Fruit fly (Drosophila melanogaster) whole organism, embryonic: ENCODE data around the gene Svil.

Experiments
- Adf1 ChIP-seq: fragments of 200-800 bp; sonication (Bioruptor generic); IDR thresholded peaks from 2 replicates; pipeline ENCODE4 v1.3.6; 2022; ENCODE audit warnings: missing biosample characterization, missing genetic modification characterization
- Atf6 ChIP-seq: fragments of 200-800 bp; sonication (Bioruptor generic); IDR thresholded peaks from 2 replicates; pipeline ENCODE4 v1.3.6; 2022; ENCODE audit warnings: missing biosample characterization, missing genetic modification characterization
- CG10209 ChIP-seq: fragments of 200-800 bp; sonication (Bioruptor generic); optimal IDR thresholded peaks from 3 replicates; lab custom pipeline; 2017; ENCODE audit warnings: missing biosample characterization, mild to moderate bottlenecking, missing genetic modification characterization, missing genetic modification reagents
- CG1024 ChIP-seq: fragments of 200-800 bp; sonication (Bioruptor generic); IDR thresholded peaks from 2 replicates; pipeline ENCODE4 v1.3.6; 2022; ENCODE audit warnings: missing biosample characterization, missing genetic modification characterization
- CG10366 ChIP-seq: fragments of 200-800 bp; sonication (Bioruptor generic); IDR thresholded peaks from 2 replicates; pipeline ENCODE4 v1.3.6; 2022; ENCODE audit warnings: missing biosample characterization, missing genetic modification characterization
- CG10959 ChIP-seq: fragments of 200-800 bp; sonication (Bioruptor generic); IDR thresholded peaks from 2 replicates; pipeline ENCODE4 v1.3.6; 2022; ENCODE audit warnings: missing biosample characterization, missing genetic modification characterization
- CG11504 ChIP-seq: fragments of 200-800 bp; sonication (Bioruptor generic); optimal IDR thresholded peaks from 3 replicates; lab custom pipeline; 2019; ENCODE audit warnings: missing biosample characterization, mild to moderate bottlenecking, missing genetic modification characterization, moderate library complexity
- CG11723 ChIP-seq: fragments of 200-800 bp; sonication (Bioruptor generic); optimal IDR thresholded peaks from 2 replicates; lab custom pipeline; 2017; ENCODE audit warnings: missing biosample characterization, mild to moderate bottlenecking, missing genetic modification characterization
- CG12155 ChIP-seq: fragments of 200-800 bp; sonication (Bioruptor generic); optimal IDR thresholded peaks from 3 replicates; lab custom pipeline; 2016; ENCODE audit warnings: missing biosample characterization, missing genetic modification characterization
- CG1647 ChIP-seq: fragments of 200-800 bp; sonication (Bioruptor generic); optimal IDR thresholded peaks from 3 replicates; lab custom pipeline; 2016; ENCODE audit warnings: missing biosample characterization, missing genetic modification characterization
- CG16779 ChIP-seq: fragments of 200-800 bp; sonication (Bioruptor generic); IDR thresholded peaks from 2 replicates; pipeline ENCODE4 v1.3.6; 2022; ENCODE audit warnings: missing biosample characterization, missing genetic modification characterization
- CG18764 ChIP-seq: fragments of 200-800 bp; sonication (Bioruptor generic); optimal IDR thresholded peaks from 3 replicates; lab custom pipeline; 2016; ENCODE audit warnings: missing biosample characterization, missing genetic modification characterization
- CG32532 ChIP-seq: fragments of 200-800 bp; sonication (Bioruptor generic); IDR thresholded peaks from 2 replicates; pipeline ENCODE4 v1.3.6; 2022; ENCODE audit warnings: missing biosample characterization, missing genetic modification characterization
- CG32772 ChIP-seq: fragments of 200-800 bp; sonication (Bioruptor generic); IDR thresholded peaks from 2 replicates; pipeline ENCODE4 v1.3.6; 2022; ENCODE audit warnings: missing biosample characterization, missing genetic modification characterization
- CG34224 ChIP-seq: fragments of 200-800 bp; sonication (Bioruptor generic); IDR thresholded peaks from 3 replicates; pipeline ENCODE4 v1.3.6; 2022; ENCODE audit warnings: missing biosample characterization, missing genetic modification characterization; ENCODE audit not compliant: partially characterized antibody
- CG3847 ChIP-seq: fragments of 200-800 bp; sonication (Bioruptor generic); IDR thresholded peaks from 2 replicates; pipeline ENCODE4 v1.3.6; 2022; ENCODE audit warnings: missing biosample characterization, missing genetic modification characterization
- CG42726 ChIP-seq: fragments of 200-800 bp; sonication (Bioruptor generic); IDR thresholded peaks from 2 replicates; pipeline ENCODE4 v1.3.6; 2022; ENCODE audit warnings: missing biosample characterization, missing genetic modification characterization; ENCODE audit not compliant: partially characterized antibody
- CG7372 ChIP-seq: fragments of 200-800 bp; sonication (Bioruptor generic); IDR thresholded peaks from 2 replicates; pipeline ENCODE4 v1.3.6; 2022; ENCODE audit warnings: missing biosample characterization, missing genetic modification characterization
- CG8089 ChIP-seq: fragments of 200-800 bp; sonication (Bioruptor generic); optimal IDR thresholded peaks from 3 replicates; lab custom pipeline; 2016; ENCODE audit warnings: missing biosample characterization, missing genetic modification characterization
- CoRest ChIP-seq: fragments of 200-800 bp; sonication (Bioruptor generic); optimal IDR thresholded peaks from 3 replicates; lab custom pipeline; 2018; ENCODE audit warnings: missing biosample characterization, mild to moderate bottlenecking, missing genetic modification characterization, moderate library complexity
- CrebB ChIP-seq: fragments of 200-800 bp; sonication (Bioruptor generic); optimal IDR thresholded peaks from 3 replicates; lab custom pipeline; 2018; ENCODE audit warnings: missing biosample characterization, mild to moderate bottlenecking, missing genetic modification characterization
- Deaf1 ChIP-seq: fragments of 200-800 bp; optimal IDR thresholded peaks from 3 replicates; lab custom pipeline; 2019; ENCODE audit warnings: missing biosample characterization, mild to moderate bottlenecking, missing genetic modification characterization, moderate library complexity
- Fer1 ChIP-seq: fragments of 200-800 bp; sonication (Bioruptor generic); optimal IDR thresholded peaks from 2 replicates; lab custom pipeline; 2017; ENCODE audit warnings: missing biosample characterization, mild to moderate bottlenecking, missing genetic modification characterization
- Hr78 ChIP-seq, 2 experiments: fragments of 200-800 bp in 1 of 2; fragments of >200 bp in 1 of 2; sonication (Bioruptor generic) in 1 of 2; optimal IDR thresholded peaks; 2 replicates each; lab custom pipeline; 2017 to 2019; ENCODE audit warnings: missing biosample characterization in 2 of 2, missing genetic modification characterization in 2 of 2, mild to moderate bottlenecking in 1 of 2, moderate library complexity in 1 of 2
- MTF-1 ChIP-seq: fragments of 200-800 bp; sonication (Bioruptor generic); optimal IDR thresholded peaks from 2 replicates; lab custom pipeline; 2018; ENCODE audit warnings: missing biosample characterization, mild to moderate bottlenecking, missing genetic modification characterization, borderline replicate concordance
- Mes4 ChIP-seq: fragments of 200-800 bp; sonication (Bioruptor generic); optimal IDR thresholded peaks from 2 replicates; lab custom pipeline; 2016; ENCODE audit warnings: missing biosample characterization, missing genetic modification characterization
- NC2β ChIP-seq: fragments of 200-800 bp; sonication (Bioruptor generic); optimal IDR thresholded peaks from 2 replicates; lab custom pipeline; 2016; ENCODE audit warnings: missing biosample characterization, missing genetic modification characterization
- Taf1 ChIP-seq: fragments of 200-800 bp; sonication (Bioruptor generic); IDR thresholded peaks from 2 replicates; pipeline ENCODE4 v1.3.6; 2022; ENCODE audit warnings: missing biosample characterization, missing genetic modification characterization
- Trl ChIP-seq, 3 experiments: fragments of >200 bp in 2 of 3; fragments of 200-800 bp in 1 of 3; sonication (Bioruptor generic) in 1 of 3; optimal IDR thresholded peaks; 2 replicates in 1 of 3; 3 replicates in 2 of 3; lab custom pipeline; 2016 to 2017; ENCODE audit warnings: missing biosample characterization in 1 of 3, missing genetic modification characterization in 1 of 3
- Xbp1 ChIP-seq: fragments of 200-800 bp; sonication (Bioruptor generic); optimal IDR thresholded peaks from 3 replicates; lab custom pipeline; 2016; ENCODE audit warnings: missing biosample characterization, mild to moderate bottlenecking, missing genetic modification characterization
- cato ChIP-seq: fragments of 200-800 bp; sonication (Bioruptor generic); optimal IDR thresholded peaks from 2 replicates; lab custom pipeline; 2016; ENCODE audit warnings: missing biosample characterization, missing genetic modification characterization, borderline replicate concordance
- chinmo ChIP-seq: fragments of 200-800 bp; sonication (Bioruptor generic); IDR thresholded peaks from 4 replicates; pipeline ENCODE4 v1.3.6; 2022; ENCODE audit warnings: missing biosample characterization, missing genetic modification characterization; ENCODE audit not compliant: partially characterized antibody
- crol ChIP-seq: fragments of 200-800 bp; sonication (Bioruptor generic); IDR thresholded peaks from 2 replicates; pipeline ENCODE4 v1.3.6; 2022; ENCODE audit warnings: missing biosample characterization, missing genetic modification characterization
- grn ChIP-seq: fragments of 200-800 bp; sonication (Bioruptor generic); optimal IDR thresholded peaks from 3 replicates; lab custom pipeline; 2017; ENCODE audit warnings: missing biosample characterization, missing genetic modification characterization
- gsb ChIP-seq: fragments of 200-800 bp; sonication (Bioruptor generic); IDR thresholded peaks from 2 replicates; pipeline ENCODE4 v1.3.6; 2022; ENCODE audit warnings: missing biosample characterization, missing genetic modification characterization
- nerfin-2 ChIP-seq: fragments of 200-800 bp; sonication (Bioruptor generic); IDR thresholded peaks from 2 replicates; pipeline ENCODE4 v1.3.6; 2022; ENCODE audit warnings: missing biosample characterization, missing genetic modification characterization; ENCODE audit not compliant: partially characterized antibody
- otp ChIP-seq: fragments of 200-800 bp; sonication (Bioruptor generic); IDR thresholded peaks from 3 replicates; pipeline ENCODE4, ENCODE4 v1.3.6; 2022; ENCODE audit warnings: missing biosample characterization, missing genetic modification characterization
- peb ChIP-seq: fragments of 200-800 bp; sonication (Bioruptor generic); IDR thresholded peaks from 2 replicates; pipeline ENCODE4 v1.3.6; 2022; ENCODE audit warnings: missing biosample characterization, missing genetic modification characterization
- pfk ChIP-seq: fragments of 200-800 bp; sonication (Bioruptor generic); optimal IDR thresholded peaks from 2 replicates; lab custom pipeline; 2018; ENCODE audit warnings: missing biosample characterization, mild to moderate bottlenecking, missing genetic modification characterization, moderate library complexity
- ro ChIP-seq: fragments of 200-800 bp; sonication (Bioruptor generic); IDR thresholded peaks from 2 replicates; pipeline ENCODE4 v1.3.6; 2022; ENCODE audit warnings: missing biosample characterization, missing genetic modification characterization
- sima ChIP-seq: fragments of 200-800 bp; sonication (Bioruptor generic); optimal IDR thresholded peaks from 2 replicates; lab custom pipeline; 2016; ENCODE audit warnings: missing biosample characterization, missing genetic modification characterization
- slbo ChIP-seq: fragments of 200-800 bp; sonication (Bioruptor generic); IDR thresholded peaks from 2 replicates; pipeline ENCODE4 v1.3.6; 2022; ENCODE audit warnings: missing biosample characterization, missing genetic modification characterization
- tap ChIP-seq: fragments of 200-800 bp; optimal IDR thresholded peaks from 3 replicates; lab custom pipeline; 2019; ENCODE audit warnings: missing biosample characterization, mild to moderate bottlenecking, missing genetic modification characterization, moderate library complexity
- tin ChIP-seq: fragments of 200-800 bp; sonication (Bioruptor generic); optimal IDR thresholded peaks from 3 replicates; lab custom pipeline; 2016; ENCODE audit warnings: missing biosample characterization, missing genetic modification characterization

Svil gene

dm6 chr3L:2501764-2502163 is 124.3 kb downstream of the Svil start (continued):
- TF ChIP-seq MTF-1 (GFP tag; lab: Kevin White, UChicago) = no peak
- TF ChIP-seq CG1647 (GFP tag; lab: Kevin White, UChicago) = peak; percentile 68
- TF ChIP-seq CrebB (tag; lab: Kevin White, UChicago) = peak; percentile 9
- TF ChIP-seq tin = peak; percentile 28
- no peak for TF ChIP-seq nerfin-2 (GFP tag; lab: Robert Waterston, UW)
- no peak for TF ChIP-seq pfk (GFP tag; lab: Kevin White, UChicago)
- peak; percentile 69 for TF ChIP-seq CoRest (tag; lab: Kevin White, UChicago)
- peak; percentile 72 for TF ChIP-seq CG3847 (GFP tag; lab: Robert Waterston, UW)
- no peak for TF ChIP-seq CG10959 (GFP tag; lab: Robert Waterston, UW)
- TF ChIP-seq Xbp1 (GFP tag; lab: Kevin White, UChicago) = peak; percentile 53
- TF ChIP-seq Taf1 = peak; percentile 79
- 0 out of 2 replicates have a peak, but pooled peaks have one; percentile 33 for TF ChIP-seq CG7372 (GFP tag; lab: Robert Waterston, UW)
- TF ChIP-seq CG11504 (tag; lab: Kevin White, UChicago) = no peak
- no peak for TF ChIP-seq CG8089 (GFP tag; lab: Kevin White, UChicago)
- TF ChIP-seq tap (tag; lab: Kevin White, UChicago) = no peak
- no peak for TF ChIP-seq Hr78 (GFP tag; optimal IDR thresholded peaks at IDR 0.05; lab: Kevin White, UChicago)
- TF ChIP-seq CG34224 (GFP tag; lab: Robert Waterston, UW) = no peak
- peak; percentile 77 for TF ChIP-seq CG16779 (GFP tag; lab: Robert Waterston, UW)
- TF ChIP-seq cato (GFP tag; lab: Kevin White, UChicago) = no peak
- TF ChIP-seq Trl (optimal IDR thresholded peaks at IDR 0.05; lab: Kevin White, UChicago) = no peak
- no peak for TF ChIP-seq Trl (GFP tag; optimal IDR thresholded peaks at IDR 0.05; lab: Kevin White, UChicago)
- peak; percentile 90 for TF ChIP-seq Atf6
- peak; percentile 52 for TF ChIP-seq CG10209 (GFP tag; lab: Kevin White, UChicago)
- TF ChIP-seq Adf1 = peak; percentile 67
- no peak for TF ChIP-seq crol (GFP tag; lab: Robert Waterston, UW)
- TF ChIP-seq CG12155 (GFP tag; lab: Kevin White, UChicago) = peak; percentile 72
- TF ChIP-seq gsb = peak; percentile 70
- no peak for TF ChIP-seq sima (GFP tag; lab: Kevin White, UChicago)
- TF ChIP-seq CG32532 (GFP tag; lab: Robert Waterston, UW) = peak; percentile 92
- TF ChIP-seq CG11723 = no peak
- TF ChIP-seq NC2β (GFP tag; lab: Kevin White, UChicago) = no peak
- peak; percentile 69 for TF ChIP-seq CG10366 (GFP tag; lab: Robert Waterston, UW)
- TF ChIP-seq Fer1 = peak; percentile 72
- no peak for TF ChIP-seq Mes4 (GFP tag; lab: Kevin White, UChicago)
- no peak for TF ChIP-seq CG1024 (GFP tag; lab: Robert Waterston, UW)
- TF ChIP-seq CG32772 (GFP tag; lab: Robert Waterston, UW) = peak; percentile 63
- TF ChIP-seq slbo (GFP tag; lab: Robert Waterston, UW) = peak; percentile 90
- TF ChIP-seq CG42726 (GFP tag; lab: Robert Waterston, UW) = no peak
- no peak for TF ChIP-seq otp (GFP tag; lab: Robert Waterston, UW)
- TF ChIP-seq CG18764 (GFP tag; lab: Kevin White, UChicago) = no peak
- 0 out of 2 replicates have a peak, but pooled peaks have one; percentile 10 for TF ChIP-seq peb (GFP tag; lab: Robert Waterston, UW)

DNA sequence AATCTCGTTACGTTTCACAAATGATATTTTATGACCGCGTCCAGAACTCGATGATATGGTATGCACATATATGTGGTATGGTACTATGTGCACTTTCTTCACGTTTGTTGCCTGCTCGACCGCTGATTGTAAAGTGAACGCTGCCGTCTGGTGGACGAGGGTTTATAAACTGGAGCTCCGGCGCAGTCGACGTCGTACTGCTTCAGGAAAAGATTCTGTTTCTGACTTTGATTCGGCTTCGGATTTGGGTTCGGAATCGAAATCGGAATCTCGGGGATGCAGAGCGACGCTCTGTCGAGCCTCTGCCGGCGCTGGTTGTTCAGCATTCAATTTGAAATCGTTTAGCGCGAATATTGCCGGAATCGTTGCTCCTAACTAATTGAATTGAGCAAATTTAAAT is 126.0 kb downstream of the Svil start, which contains the start of gene CG16758:
CG16758 (minus strand) TSS at position 142 of the 400 bp plus-strand sequence.
- no peak for TF ChIP-seq Atf6
- no peak for TF ChIP-seq grn
- TF ChIP-seq chinmo (GFP tag; lab: Robert Waterston, UW) = 0 out of 4 replicates have a peak, but pooled peaks have one; percentile 40
- peak; percentile 62; the same call in 1 of the 2 replicates for TF ChIP-seq Adf1
- TF ChIP-seq ro = no peak
- TF ChIP-seq Deaf1 (tag; lab: Kevin White, UChicago) = peak; percentile 81
